Worm (Caenorhabditis elegans): ENCODE measurements around the gene T16G1.3.

- TF ChIP-seq dmd-6 (GFP tag; IDR thresholded peaks at IDR 0.05), result 0 out of 2 replicates have a peak, but pooled peaks have one; percentile 23
- TF ChIP-seq unc-62 (GFP tag; optimal IDR thresholded peaks at IDR 0.05 in 1 of 2), result no peak
- TF ChIP-seq unc-62 (tag; optimal IDR thresholded peaks at IDR 0.05), result no peak
Measured at ce11 chrV:12939434-12939833, 4.7 kb downstream of the T16G1.3 start, which contains the start of gene T16G1.5.

Data from whole organism, L4 larva.